Fruit fly (Drosophila melanogaster): ENCODE data around the gene nst.
A peak's percentile ranks its signal among the peaks of the same experiment; 100 is the strongest.

DNA sequence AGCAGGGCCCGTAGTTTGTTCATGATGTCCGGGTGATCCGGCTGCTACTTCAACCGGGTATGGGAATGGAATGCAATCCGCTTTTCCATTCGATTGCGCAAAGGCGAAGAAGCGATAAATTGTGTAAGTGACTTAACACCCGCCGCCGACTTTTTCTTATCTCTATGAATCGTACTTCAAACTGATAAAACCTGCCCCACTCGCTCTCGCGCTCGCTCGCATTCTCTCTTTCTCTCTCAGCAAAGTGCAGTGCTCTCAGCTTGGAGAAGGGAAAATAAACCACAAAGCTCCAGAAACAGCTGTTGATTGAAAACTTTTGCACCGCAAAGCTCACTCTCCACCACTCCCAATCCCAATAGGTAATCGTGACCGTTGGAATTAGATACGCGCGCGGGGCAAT, 40.0 kb downstream of the nst start:
- TF ChIP-seq Sox102F (GFP tag; optimal IDR thresholded peaks at IDR 0.05) (peak; percentile 24), CG6854 (GFP tag; optimal IDR thresholded peaks at IDR 0.05) (peak; percentile 42), Ets96B (tag; optimal IDR thresholded peaks at IDR 0.05) (no peak), dsx (GFP tag; optimal IDR thresholded peaks at IDR 0.05; ENCODE audit: poor library complexity, severe bottlenecking) (no peak), Eip93F (GFP tag; optimal IDR thresholded peaks at IDR 0.05) (no peak), CG8632 (GFP tag; optimal IDR thresholded peaks at IDR 0.05) (no peak), svp (GFP tag) (no peak), lz (GFP tag; optimal IDR thresholded peaks at IDR 0.05) (no peak), Hr38 (GFP tag; optimal IDR thresholded peaks at IDR 0.05) (no peak)
